4 worm cellular contexts compared by ENCODE assay signal in genomic region chrIV:11286112-11286511, ce11.
A peak's percentile ranks its signal among the peaks of the same experiment; 100 is the strongest.
TF ChIP-seq lines count a peak whose summit lies in the region.

No protein-coding gene starts in this region.

TF ChIP-seq in whole organism, L1 larva, 84 proteins besides CTCF, POLR2A, EP300 and RAD21:
- TF ChIP-seq vab-15 (tag; optimal IDR thresholded peaks at IDR 0.05; lab: Kevin White, UChicago) (no peak), unc-130 (tag; optimal IDR thresholded peaks at IDR 0.05; lab: Kevin White, UChicago) (no peak), ets-5 (GFP tag; IDR thresholded peaks at IDR 0.05; lab: Robert Waterston, UW) (no peak), efl-1 (optimal IDR thresholded peaks at IDR 0.05; lab: Kevin White, UChicago) (no peak), efl-1 (GFP tag; optimal IDR thresholded peaks at IDR 0.05 in 1 of 2; lab: Kevin White, UChicago) (peak in 1 of 2 experiments; percentile 55), Y116A8C.19 (tag; optimal IDR thresholded peaks at IDR 0.05; lab: Kevin White, UChicago; ENCODE audit: borderline replicate concordance) (no peak), zip-4 (GFP tag; optimal IDR thresholded peaks at IDR 0.05; lab: Kevin White, UChicago) (no peak), pqm-1 (tag; optimal IDR thresholded peaks at IDR 0.05; lab: Kevin White, UChicago) (no peak), elt-2 (tag; optimal IDR thresholded peaks at IDR 0.05; lab: Kevin White, UChicago) (peak; percentile 3), lin-13 (GFP tag; optimal IDR thresholded peaks at IDR 0.05; lab: Kevin White, UChicago) (no peak), C34B4.2 (tag; optimal IDR thresholded peaks at IDR 0.05; lab: Kevin White, UChicago) (no peak)
TF ChIP-seq in whole organism, L1 larva: peak in this region for 2.

TF ChIP-seq in whole organism, L2 larva, 48 proteins besides CTCF, POLR2A, EP300 and RAD21:
- TF ChIP-seq fos-1 (tag; optimal IDR thresholded peaks at IDR 0.05; lab: Kevin White, UChicago) (peak; percentile 66), ztf-11 (tag; optimal IDR thresholded peaks at IDR 0.05; lab: Kevin White, UChicago) (no peak)

TF ChIP-seq in whole organism, L3 larva, 47 proteins besides CTCF, POLR2A, EP300 and RAD21:
- no peak for TF ChIP-seq lsy-12 (tag; optimal IDR thresholded peaks at IDR 0.05; lab: Kevin White, UChicago)
- no peak for TF ChIP-seq R02D3.7 (tag; optimal IDR thresholded peaks at IDR 0.05; lab: Kevin White, UChicago)
- no peak for TF ChIP-seq nhr-77 (tag; optimal IDR thresholded peaks at IDR 0.05; lab: Kevin White, UChicago)
- TF ChIP-seq pha-4 (tag; optimal IDR thresholded peaks at IDR 0.05; lab: Kevin White, UChicago) = peak; percentile 46
- peak; percentile 31 for TF ChIP-seq elt-2 (tag; optimal IDR thresholded peaks at IDR 0.05; lab: Kevin White, UChicago)
- no peak for TF ChIP-seq sea-2 (GFP tag; optimal IDR thresholded peaks at IDR 0.05; lab: Kevin White, UChicago)
- TF ChIP-seq mdl-1 (tag; optimal IDR thresholded peaks at IDR 0.05; lab: Kevin White, UChicago) = no peak
- TF ChIP-seq nhr-12 (tag; optimal IDR thresholded peaks at IDR 0.05; lab: Kevin White, UChicago) = no peak
- peak; percentile 71 for TF ChIP-seq pqm-1 (tag; optimal IDR thresholded peaks at IDR 0.05; lab: Kevin White, UChicago)
- TF ChIP-seq nhr-67 (tag; optimal IDR thresholded peaks at IDR 0.05; lab: Kevin White, UChicago) = no peak
TF ChIP-seq in whole organism, L3 larva: peak in this region for 3.

TF ChIP-seq in whole organism, L4 larva, 104 proteins besides CTCF, POLR2A, EP300 and RAD21:
- TF ChIP-seq daf-12 (tag; optimal IDR thresholded peaks at IDR 0.05; lab: Kevin White, UChicago) (no peak), daf-16 (GFP tag; optimal IDR thresholded peaks at IDR 0.05; lab: Kevin White, UChicago) (no peak), daf-16 (tag; optimal IDR thresholded peaks at IDR 0.05; lab: Kevin White, UChicago) (peak; percentile 59), dve-1 (tag; optimal IDR thresholded peaks at IDR 0.05; lab: Kevin White, UChicago; ENCODE audit: insufficient read depth) (peak; percentile 49)
